Worm (Caenorhabditis elegans): ENCODE data around the gene Y46D2A.1.

DNA sequence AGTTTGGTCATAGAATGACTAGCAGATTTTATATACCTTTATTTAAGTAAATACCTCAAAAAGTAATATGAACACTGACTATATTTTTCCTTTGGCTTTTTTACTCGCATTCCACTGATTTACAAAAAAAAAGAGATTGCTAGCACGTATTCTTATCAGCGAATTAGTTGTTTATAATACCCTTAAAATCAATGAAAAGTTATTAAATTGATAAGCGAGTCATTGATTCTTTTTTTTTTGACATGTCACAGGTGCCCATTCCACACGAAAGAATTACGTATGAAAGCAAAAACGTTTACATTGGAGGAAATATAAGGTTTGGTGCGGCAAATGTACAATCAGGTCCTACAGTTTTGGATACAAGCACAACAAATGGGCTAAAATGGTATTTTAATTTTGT is 27.2 kb upstream of the Y46D2A.1 start, which contains the start of gene btb-17:
- TF ChIP-seq elt-3 (tag; optimal IDR thresholded peaks at IDR 0.05) (no peak), skn-1 (tag; optimal IDR thresholded peaks at IDR 0.05) (no peak), unc-62 (GFP tag; optimal IDR thresholded peaks at IDR 0.05) (no peak), nhr-77 (tag; optimal IDR thresholded peaks at IDR 0.05) (no peak), nhr-10 (tag; optimal IDR thresholded peaks at IDR 0.05) (no peak), aly-2 (tag; optimal IDR thresholded peaks at IDR 0.05) (no peak), nhr-12 (tag; optimal IDR thresholded peaks at IDR 0.05) (no peak), elt-1 (tag; optimal IDR thresholded peaks at IDR 0.05) (no peak), lin-39 (tag; optimal IDR thresholded peaks at IDR 0.05) (no peak)

Measured in whole organism, L2 larva.